Fruit fly (Drosophila melanogaster): ENCODE results near the gene CG43155.

The CG43155 gene

dm6 chrX:11433930-11434329, 25.7 kb upstream of the CG43155 start:
- TF ChIP-seq EcR (GFP tag; optimal IDR thresholded peaks at IDR 0.05) (peak; percentile 95), Snoo (tag; optimal IDR thresholded peaks at IDR 0.05) (no peak)

- TF ChIP-seq rn (GFP tag; IDR thresholded peaks at IDR 0.05) (no peak), CG17806 (tag; optimal IDR thresholded peaks at IDR 0.05) (no peak), EcR (GFP tag; optimal IDR thresholded peaks at IDR 0.05) (peak; percentile 36)
Measured at dm6 chrX:11439270-11439669, 20.3 kb upstream of the CG43155 start.

- no peak for TF ChIP-seq CG13204 (GFP tag; optimal IDR thresholded peaks at IDR 0.05)
- TF ChIP-seq Pif1A (GFP tag; optimal IDR thresholded peaks at IDR 0.05), result no peak
- no peak for TF ChIP-seq D1 (tag; optimal IDR thresholded peaks at IDR 0.05)
- no peak for TF ChIP-seq CG4496 (GFP tag; IDR thresholded peaks at IDR 0.05)
- no peak for TF ChIP-seq CG14655 (GFP tag; optimal IDR thresholded peaks at IDR 0.05)
- TF ChIP-seq CG17806 (tag; optimal IDR thresholded peaks at IDR 0.05), result no peak
- TF ChIP-seq EcR (GFP tag; optimal IDR thresholded peaks at IDR 0.05), result no peak
- TF ChIP-seq CG9948 (tag; optimal IDR thresholded peaks at IDR 0.05), result no peak
- TF ChIP-seq Ets98B (GFP tag; IDR thresholded peaks at IDR 0.05), result no peak
- TF ChIP-seq CG34367 (tag; optimal IDR thresholded peaks at IDR 0.05), result no peak
- no peak for TF ChIP-seq rn (GFP tag; IDR thresholded peaks at IDR 0.05)
- TF ChIP-seq CG32121 (GFP tag; IDR thresholded peaks at IDR 0.05), result no peak
- no peak for TF ChIP-seq gl (tag; optimal IDR thresholded peaks at IDR 0.05)
- TF ChIP-seq Pif1B (GFP tag; optimal IDR thresholded peaks at IDR 0.05), result no peak
- TF ChIP-seq CG12605 (GFP tag; IDR thresholded peaks at IDR 0.05), result no peak
- no peak for TF ChIP-seq CG8159 (tag; optimal IDR thresholded peaks at IDR 0.05)
- TF ChIP-seq Snoo (tag; optimal IDR thresholded peaks at IDR 0.05), result no peak
- TF ChIP-seq fd96Ca (GFP tag; IDR thresholded peaks at IDR 0.05), result no peak
Measured at dm6 chrX:11440944-11441343, 18.6 kb upstream of the CG43155 start.

- 0 out of 3 replicates have a peak, but pooled peaks have one; percentile 12 for TF ChIP-seq CG4496 (GFP tag; IDR thresholded peaks at IDR 0.05)
- TF ChIP-seq fd96Ca (GFP tag; IDR thresholded peaks at IDR 0.05), result no peak
- peak; percentile 19 for TF ChIP-seq Snoo (tag; optimal IDR thresholded peaks at IDR 0.05)
Measured at dm6 chrX:11441829-11442634, 17.6 kb upstream of the CG43155 start, which contains the start of gene Sk1. Gene Sk1 (plus strand): TSS chrX:11442539.

dm6 chrX:11446792-11447405, 12.7 kb upstream of the CG43155 start:
- TF ChIP-seq CG8301 (tag; optimal IDR thresholded peaks at IDR 0.05), result peak; percentile 68
- TF ChIP-seq CG17806 (tag; optimal IDR thresholded peaks at IDR 0.05), result peak; percentile 62
- TF ChIP-seq CG12605 (GFP tag; IDR thresholded peaks at IDR 0.05), result peak; percentile 87
- peak; percentile 95 for TF ChIP-seq CG4496 (GFP tag; IDR thresholded peaks at IDR 0.05)
- TF ChIP-seq Pif1B (GFP tag; optimal IDR thresholded peaks at IDR 0.05), result peak; percentile 76
- peak; percentile 70; the same call in 1 of the 2 replicates for TF ChIP-seq CG10348 (GFP tag; IDR thresholded peaks at IDR 0.05)
- TF ChIP-seq CG34367 (tag; optimal IDR thresholded peaks at IDR 0.05), result peak; percentile 72
- peak; percentile 50 for TF ChIP-seq gl (tag; optimal IDR thresholded peaks at IDR 0.05)
- 0 out of 2 replicates have a peak, but pooled peaks have one; percentile 45 for TF ChIP-seq rn (GFP tag; IDR thresholded peaks at IDR 0.05)
- TF ChIP-seq CG8159 (tag; optimal IDR thresholded peaks at IDR 0.05), result peak; percentile 68
- peak; percentile 76 for TF ChIP-seq CG14655 (GFP tag; optimal IDR thresholded peaks at IDR 0.05)
- no peak for TF ChIP-seq D1 (tag; optimal IDR thresholded peaks at IDR 0.05)
- TF ChIP-seq Ets98B (GFP tag; IDR thresholded peaks at IDR 0.05), result peak; percentile 87
- no peak for TF ChIP-seq CG13204 (GFP tag; optimal IDR thresholded peaks at IDR 0.05)
- TF ChIP-seq fd96Ca (GFP tag; IDR thresholded peaks at IDR 0.05), result peak; percentile 94
- TF ChIP-seq EcR (GFP tag; optimal IDR thresholded peaks at IDR 0.05), result no peak
- TF ChIP-seq CG9948 (tag; optimal IDR thresholded peaks at IDR 0.05), result peak; percentile 66
- TF ChIP-seq Pif1A (GFP tag; optimal IDR thresholded peaks at IDR 0.05), result peak; percentile 75
- peak; percentile 69 for TF ChIP-seq CG15710 (tag; optimal IDR thresholded peaks at IDR 0.05)
- TF ChIP-seq Snoo (tag; optimal IDR thresholded peaks at IDR 0.05), result peak; percentile 76
- TF ChIP-seq CG32121 (GFP tag; IDR thresholded peaks at IDR 0.05), result peak; percentile 89

- TF ChIP-seq Ets98B (GFP tag; IDR thresholded peaks at IDR 0.05) (0 out of 2 replicates have a peak, but pooled peaks have one; percentile 27), D1 (tag; optimal IDR thresholded peaks at IDR 0.05) (no peak)
Measured at dm6 chrX:11448637-11449036, 10.9 kb upstream of the CG43155 start.

Data from whole organism, pupa.